Worm (Caenorhabditis elegans) whole organism, L3 larva: Measurements from ENCODE around the gene C06G4.4.
A peak's percentile ranks its signal among the peaks of the same experiment; 100 is the strongest.

ENCODE experiments used
- lin-15B ChIP-seq: fragments of 150-350 bp; optimal IDR thresholded peaks from 2 replicates; lab custom pipeline; 2014; ENCODE audit warnings: missing biosample characterization, missing genetic modification characterization
- lsy-12 ChIP-seq: sonication (generic microtip); optimal IDR thresholded peaks from 2 replicates; lab custom pipeline; 2016; ENCODE audit warnings: mild to moderate bottlenecking, missing genetic modification characterization, missing compliant biosample characterization
- nhr-28 ChIP-seq: fragments of 150-350 bp; optimal IDR thresholded peaks from 2 replicates; lab custom pipeline; 2014; ENCODE audit warnings: missing biosample characterization, missing genetic modification characterization
- pqm-1 ChIP-seq: fragments of 150-350 bp; optimal IDR thresholded peaks from 2 replicates; lab custom pipeline; 2017; ENCODE audit warnings: missing biosample characterization, missing genetic modification characterization, inconsistent platforms
- unc-62 ChIP-seq: fragments of 150-350 bp; sonication (generic microtip); optimal IDR thresholded peaks from 4 replicates; lab custom pipeline; 2014; ENCODE audit warnings: missing biosample characterization, missing genetic modification reagents, missing genetic modification characterization
- ztf-11 ChIP-seq: fragments of 150-350 bp; optimal IDR thresholded peaks from 2 replicates; lab custom pipeline; 2014; ENCODE audit warnings: missing biosample characterization, missing genetic modification characterization

- TF ChIP-seq nhr-28 (no peak), lin-15B (tag; lab: Kevin White, UChicago) (peak; percentile 95), pqm-1 (peak; percentile 82), ztf-11 (tag; lab: Kevin White, UChicago) (no peak), lsy-12 (peak; percentile 91), unc-62 (GFP tag; lab: Kevin White, UChicago) (no peak)
Observed at ce11 chrIII:7973201-7973767, 4.3 kb downstream of the C06G4.4 start, which contains the start of the genes eef-1B.1 and aco-2.
